Fruit fly (Drosophila melanogaster) S2 (cell line): ENCODE results near the gene beag.

Experiments used
- CG8478 ChIP-seq: fragments of >200 bp; optimal IDR thresholded peaks from 2 replicates; lab custom pipeline; 2018
- CTCF ChIP-seq, 2 experiments: fragments of >200 bp; optimal IDR thresholded peaks; 2 replicates each; lab custom pipeline; 2018

dm6 chr3R:9053021-9053420, 11.9 kb downstream of the beag start:
- no peak for TF ChIP-seq CTCF (optimal IDR thresholded peaks at IDR 0.05; lab: Kevin White, UChicago)
- no peak for TF ChIP-seq CG8478 (lab: Kevin White, UChicago)
